Fruit fly (Drosophila melanogaster): Measurements from ENCODE around the gene Spase22-23.

Gene Spase22-23

dm6 chr3R:24188619-24189018 is 41.2 kb downstream of the Spase22-23 start, which contains the start of gene CG5515 (continued):
- no peak for TF ChIP-seq lab (GFP tag; optimal IDR thresholded peaks at IDR 0.05)
- peak; percentile 80 for TF ChIP-seq CG7372 (GFP tag; IDR thresholded peaks at IDR 0.05)
- TF ChIP-seq org-1 (GFP tag; optimal IDR thresholded peaks at IDR 0.05) = no peak
- TF ChIP-seq CG7786 (GFP tag; optimal IDR thresholded peaks at IDR 0.05) = peak; percentile 80
- TF ChIP-seq ATbp (GFP tag; optimal IDR thresholded peaks at IDR 0.05) = no peak
- peak; percentile 69 for TF ChIP-seq CG1602 (GFP tag; optimal IDR thresholded peaks at IDR 0.05)
- 0 out of 2 replicates have a peak, but pooled peaks have one; percentile 32 for TF ChIP-seq Gsc (GFP tag; IDR thresholded peaks at IDR 0.05)
- no peak for TF ChIP-seq Nf-YB (GFP tag; optimal IDR thresholded peaks at IDR 0.05)
- TF ChIP-seq Hmx (GFP tag; optimal IDR thresholded peaks at IDR 0.05) = peak; percentile 41
- peak; percentile 79 for TF ChIP-seq ttk (GFP tag; IDR thresholded peaks at IDR 0.05)
- no peak for TF ChIP-seq sima (GFP tag; optimal IDR thresholded peaks at IDR 0.05)
- peak; percentile 29 for TF ChIP-seq Dek (tag; optimal IDR thresholded peaks at IDR 0.05)
- peak; percentile 43 for TF ChIP-seq jumu (GFP tag; optimal IDR thresholded peaks at IDR 0.05)
- peak; percentile 59 for TF ChIP-seq MESR4 (GFP tag; optimal IDR thresholded peaks at IDR 0.05)
- TF ChIP-seq pan (optimal IDR thresholded peaks at IDR 0.05) = no peak
- peak in 1 of 2 experiments; percentile 82 for TF ChIP-seq pan (GFP tag; optimal IDR thresholded peaks at IDR 0.05 in 1 of 2, IDR thresholded peaks at IDR 0.05 in 1 of 2)
- peak; percentile 88 for TF ChIP-seq HLH54F (GFP tag; optimal IDR thresholded peaks at IDR 0.05)
- peak; percentile 76 for TF ChIP-seq CG3163 (GFP tag; optimal IDR thresholded peaks at IDR 0.05)
- TF ChIP-seq bsh (GFP tag; optimal IDR thresholded peaks at IDR 0.05) = peak in 1 of 2 experiments; percentile 68
- no peak for TF ChIP-seq Jarid2 (GFP tag; optimal IDR thresholded peaks at IDR 0.05)
- peak; percentile 49 for TF ChIP-seq peb (GFP tag; IDR thresholded peaks at IDR 0.05)
- no peak for TF ChIP-seq CG10565 (GFP tag; optimal IDR thresholded peaks at IDR 0.05)
- peak; percentile 81 for TF ChIP-seq CG12659 (GFP tag; optimal IDR thresholded peaks at IDR 0.05)
- TF ChIP-seq Ssrp (tag; optimal IDR thresholded peaks at IDR 0.05) = peak; percentile 86
- TF ChIP-seq TFAM (GFP tag; optimal IDR thresholded peaks at IDR 0.05) = no peak
- no peak for TF ChIP-seq insv (GFP tag; optimal IDR thresholded peaks at IDR 0.05)
- peak; percentile 66 for TF ChIP-seq ind (GFP tag; optimal IDR thresholded peaks at IDR 0.05)
- peak; percentile 3 for TF ChIP-seq kay (GFP tag; optimal IDR thresholded peaks at IDR 0.05)
- peak; percentile 35 for TF ChIP-seq en (GFP tag; optimal IDR thresholded peaks at IDR 0.05)
- no peak for TF ChIP-seq BtbVII (GFP tag; optimal IDR thresholded peaks at IDR 0.05)
- TF ChIP-seq CG18262 (tag; optimal IDR thresholded peaks at IDR 0.05) = peak; percentile 64
- peak; percentile 65 for TF ChIP-seq CG17361 (GFP tag; IDR thresholded peaks at IDR 0.05)
- peak; percentile 92 for TF ChIP-seq dysf (GFP tag; IDR thresholded peaks at IDR 0.05)
- peak; percentile 53 to 91 for TF ChIP-seq crp (GFP tag; optimal IDR thresholded peaks at IDR 0.05)
- TF ChIP-seq CG7963 (GFP tag; IDR thresholded peaks at IDR 0.05; ENCODE audit: partially characterized antibody) = peak; percentile 72
- TF ChIP-seq kni (GFP tag; optimal IDR thresholded peaks at IDR 0.05) = peak; percentile 3
- no peak for TF ChIP-seq CG31365 (tag; optimal IDR thresholded peaks at IDR 0.05)
- TF ChIP-seq CG15514 (GFP tag; optimal IDR thresholded peaks at IDR 0.05) = peak; percentile 45
- peak; percentile 71 for TF ChIP-seq Max (GFP tag; optimal IDR thresholded peaks at IDR 0.05)
- TF ChIP-seq CG10147 (GFP tag; optimal IDR thresholded peaks at IDR 0.05) = no peak
- peak; percentile 86 for TF ChIP-seq H15 (GFP tag; IDR thresholded peaks at IDR 0.05)
- TF ChIP-seq Spps (tag; optimal IDR thresholded peaks at IDR 0.05) = peak; percentile 20
- no peak for TF ChIP-seq CG10274 (GFP tag; optimal IDR thresholded peaks at IDR 0.05)
- peak; percentile 86 for TF ChIP-seq Atf6 (GFP tag; IDR thresholded peaks at IDR 0.05)
- no peak for TF ChIP-seq CG5180 (GFP tag; optimal IDR thresholded peaks at IDR 0.05)
- peak; percentile 44; the same call in 1 of the 2 replicates for TF ChIP-seq bowl (GFP tag; IDR thresholded peaks at IDR 0.05)
- no peak for TF ChIP-seq CG2129 (GFP tag; IDR thresholded peaks at IDR 0.05; ENCODE audit: partially characterized antibody)
- TF ChIP-seq dmrt11E (tag; optimal IDR thresholded peaks at IDR 0.05) = peak; percentile 82
- peak; percentile 5 for TF ChIP-seq Usf (GFP tag; optimal IDR thresholded peaks at IDR 0.05)
- peak; percentile 46 for TF ChIP-seq CG9797 (GFP tag; optimal IDR thresholded peaks at IDR 0.05)
